Worm (Caenorhabditis elegans) whole organism, L4 larva: ENCODE data around the gene mlh-1.
A peak's percentile ranks its signal among the peaks of the same experiment; 100 is the strongest.

Source experiments
- F37D6.2 ChIP-seq: sonication (generic microtip); optimal IDR thresholded peaks from 2 replicates; lab custom pipeline; 2016; ENCODE audit warnings: mild to moderate bottlenecking, missing genetic modification characterization, missing compliant biosample characterization
- F44E2.7 ChIP-seq: fragments of 200-800 bp; sonication (Bioruptor generic); IDR thresholded peaks from 2 replicates; pipeline ENCODE4 v2.1.2; 2022; ENCODE audit warnings: missing genetic modification characterization, missing compliant biosample characterization
- T26A8.4 ChIP-seq: fragments of 200-800 bp; sonication (Bioruptor generic); IDR thresholded peaks from 2 replicates; pipeline ENCODE4 v1.3.6; 2022; ENCODE audit warnings: missing genetic modification characterization, missing compliant biosample characterization
- Y5F2A.4 ChIP-seq: fragments of 200-800 bp; sonication (Bioruptor generic); optimal IDR thresholded peaks from 2 replicates; lab custom pipeline; 2018; ENCODE audit warnings: mild to moderate bottlenecking, missing genetic modification characterization, missing compliant biosample characterization
- ZK337.2 ChIP-seq: fragments of 200-800 bp; sonication (Bioruptor generic); IDR thresholded peaks from 2 replicates; pipeline ENCODE4 v1.3.6; 2022; ENCODE audit warnings: missing genetic modification reagents, missing genetic modification characterization, missing compliant biosample characterization
- aly-2 ChIP-seq: sonication (generic microtip); optimal IDR thresholded peaks from 2 replicates; lab custom pipeline; 2018; ENCODE audit warnings: missing biosample characterization, missing genetic modification characterization
- ceh-82 ChIP-seq: sonication (generic microtip); optimal IDR thresholded peaks from 2 replicates; lab custom pipeline; 2017; ENCODE audit warnings: missing biosample characterization, missing genetic modification characterization
- daf-16 ChIP-seq, 3 experiments: sonication (generic microtip); optimal IDR thresholded peaks; 2 replicates each; lab custom pipeline; 2016 to 2017; ENCODE audit warnings: missing genetic modification characterization in 3 of 3, missing genetic modification reagents in 3 of 3, mild to moderate bottlenecking in 2 of 3, missing compliant biosample characterization in 2 of 3, missing biosample characterization in 1 of 3, moderate library complexity in 1 of 3
- daf-19 ChIP-seq: fragments of 200-800 bp; sonication (Bioruptor generic); conservative IDR thresholded peaks from 2 replicates; pipeline ENCODE4 v1.3.6; 2022; ENCODE audit warnings: missing genetic modification characterization, missing compliant biosample characterization
- dmd-6 ChIP-seq: fragments of 200-800 bp; sonication (Bioruptor generic); IDR thresholded peaks from 2 replicates; pipeline ENCODE4 v1.3.6; 2022; ENCODE audit warnings: missing genetic modification reagents, missing genetic modification characterization, missing compliant biosample characterization
- dpl-1 ChIP-seq: fragments of 150-350 bp; optimal IDR thresholded peaks from 2 replicates; lab custom pipeline; 2014; ENCODE audit warnings: missing biosample characterization, missing genetic modification reagents, missing genetic modification characterization
- dve-1 ChIP-seq: sonication (generic microtip); optimal IDR thresholded peaks from 2 replicates; lab custom pipeline; 2017; ENCODE audit warnings: antibody characterized with exemption, mild to moderate bottlenecking, missing genetic modification characterization, missing compliant biosample characterization; ENCODE audit not compliant: insufficient read depth
- egl-27 ChIP-seq: sonication (generic microtip); optimal IDR thresholded peaks from 3 replicates; lab custom pipeline; 2017; ENCODE audit warnings: missing biosample characterization, missing genetic modification reagents, missing genetic modification characterization
- fos-1 ChIP-seq: fragments of 150-350 bp; optimal IDR thresholded peaks from 2 replicates; lab custom pipeline; 2014; ENCODE audit warnings: missing biosample characterization, missing genetic modification characterization
- gei-8 ChIP-seq: fragments of 200-800 bp; sonication (Bioruptor generic); optimal IDR thresholded peaks from 2 replicates; lab custom pipeline; 2018; ENCODE audit warnings: mild to moderate bottlenecking, missing genetic modification characterization, missing compliant biosample characterization
- hlh-11 ChIP-seq: fragments of 200-800 bp; sonication (Bioruptor generic); optimal IDR thresholded peaks from 2 replicates; lab custom pipeline; 2018; ENCODE audit warnings: mild to moderate bottlenecking, missing genetic modification characterization, missing compliant biosample characterization
- hlh-30 ChIP-seq: sonication (generic microtip); optimal IDR thresholded peaks from 2 replicates; lab custom pipeline; 2017; ENCODE audit warnings: antibody characterized with exemption, mild to moderate bottlenecking, missing genetic modification characterization, missing compliant biosample characterization; ENCODE audit not compliant: insufficient read depth
- jun-1 ChIP-seq: fragments of 150-350 bp; optimal IDR thresholded peaks from 2 replicates; lab custom pipeline; 2014; ENCODE audit warnings: missing biosample characterization, missing genetic modification reagents, missing genetic modification characterization
- lin-13 ChIP-seq: fragments of 150-350 bp; optimal IDR thresholded peaks from 2 replicates; lab custom pipeline; 2014; ENCODE audit warnings: missing biosample characterization, missing genetic modification reagents, missing genetic modification characterization
- lin-29 ChIP-seq: fragments of 200-800 bp; sonication (Bioruptor generic); IDR thresholded peaks from 2 replicates; pipeline ENCODE4 v1.3.6; 2022; ENCODE audit warnings: missing genetic modification reagents, missing genetic modification characterization, missing compliant biosample characterization
- lin-38 ChIP-seq: fragments of 200-800 bp; sonication (Bioruptor generic); IDR thresholded peaks from 2 replicates; pipeline ENCODE4 v1.3.6; 2022; ENCODE audit warnings: missing genetic modification reagents, missing genetic modification characterization, missing compliant biosample characterization
- lir-3 ChIP-seq: sonication (generic microtip); optimal IDR thresholded peaks from 2 replicates; lab custom pipeline; 2016; ENCODE audit warnings: mild to moderate bottlenecking, missing genetic modification characterization, missing compliant biosample characterization
- lsy-2 ChIP-seq, 2 experiments: fragments of 150-350 bp in 1 of 2; sonication (generic microtip) in 1 of 2; optimal IDR thresholded peaks; 2 replicates each; lab custom pipeline; 2014 to 2017; ENCODE audit warnings: missing biosample characterization in 2 of 2, missing genetic modification characterization in 2 of 2
- mdl-1 ChIP-seq, 2 experiments: fragments of 150-350 bp in 1 of 2; sonication (generic microtip) in 1 of 2; optimal IDR thresholded peaks; 2 replicates each; lab custom pipeline; 2014 to 2017; ENCODE audit warnings: missing biosample characterization in 2 of 2, missing genetic modification characterization in 2 of 2
- mep-1 ChIP-seq: fragments of 150-350 bp; sonication (generic microtip); optimal IDR thresholded peaks from 3 replicates; lab custom pipeline; 2014; ENCODE audit warnings: missing biosample characterization, missing genetic modification characterization
- mxl-3 ChIP-seq: fragments of 200-800 bp; sonication (Bioruptor generic); optimal IDR thresholded peaks from 2 replicates; lab custom pipeline; 2018; ENCODE audit warnings: mild to moderate bottlenecking, missing genetic modification characterization, missing compliant biosample characterization
- nhr-10 ChIP-seq: fragments of 150-350 bp; optimal IDR thresholded peaks from 2 replicates; lab custom pipeline; 2014; ENCODE audit warnings: missing biosample characterization, missing genetic modification characterization
- nhr-11 ChIP-seq: fragments of 150-350 bp; optimal IDR thresholded peaks from 2 replicates; lab custom pipeline; 2014; ENCODE audit warnings: missing biosample characterization, missing genetic modification characterization
- nhr-28 ChIP-seq: fragments of 150-350 bp; optimal IDR thresholded peaks from 2 replicates; lab custom pipeline; 2014; ENCODE audit warnings: missing biosample characterization, missing genetic modification characterization
- nhr-48 ChIP-seq: sonication (generic microtip); optimal IDR thresholded peaks from 2 replicates; lab custom pipeline; 2016; ENCODE audit warnings: mild to moderate bottlenecking, missing genetic modification characterization, missing compliant biosample characterization
- nhr-76 ChIP-seq: fragments of 150-350 bp; optimal IDR thresholded peaks from 2 replicates; lab custom pipeline; 2014; ENCODE audit warnings: missing biosample characterization, missing genetic modification characterization
- nhr-77 ChIP-seq: fragments of 150-350 bp; optimal IDR thresholded peaks from 2 replicates; lab custom pipeline; 2014; ENCODE audit warnings: missing biosample characterization, missing genetic modification characterization
- pha-4 ChIP-seq, 2 experiments: fragments of 150-350 bp in 1 of 2; fragments of 200-800 bp in 1 of 2; sonication (Bioruptor generic) in 1 of 2; IDR thresholded peaks in 1 of 2; optimal IDR thresholded peaks in 1 of 2; 2 replicates each; pipeline versions ENCODE4 v1.3.6 to Lab custom; 2014 to 2022; ENCODE audit warnings: missing genetic modification characterization in 2 of 2, missing genetic modification reagents in 2 of 2, missing biosample characterization in 1 of 2, missing compliant biosample characterization in 1 of 2
- pqm-1 ChIP-seq: sonication (generic microtip); optimal IDR thresholded peaks from 2 replicates; lab custom pipeline; 2017; ENCODE audit warnings: missing biosample characterization, missing genetic modification characterization
- skn-1 ChIP-seq: fragments of 150-350 bp; optimal IDR thresholded peaks from 2 replicates; lab custom pipeline; 2014; ENCODE audit warnings: missing biosample characterization, missing genetic modification characterization
- snpc-1.2 ChIP-seq: fragments of 200-800 bp; sonication (Bioruptor generic); IDR thresholded peaks from 2 replicates; pipeline ENCODE4 v1.3.6; 2022; ENCODE audit warnings: missing genetic modification reagents, missing genetic modification characterization, missing compliant biosample characterization
- snpc-4 ChIP-seq: fragments of 150-350 bp; optimal IDR thresholded peaks from 2 replicates; lab custom pipeline; 2014; ENCODE audit warnings: missing biosample characterization, missing genetic modification characterization
- spr-3 ChIP-seq: fragments of 200-800 bp; sonication (Bioruptor generic); optimal IDR thresholded peaks from 2 replicates; lab custom pipeline; 2018; ENCODE audit warnings: mild to moderate bottlenecking, missing genetic modification characterization, missing compliant biosample characterization
- unc-39 ChIP-seq: sonication (generic microtip); optimal IDR thresholded peaks from 2 replicates; lab custom pipeline; 2017; ENCODE audit warnings: missing biosample characterization, missing genetic modification characterization
- unc-62 ChIP-seq, 3 experiments: fragments of 150-350 bp in 1 of 3; sonication (generic microtip); optimal IDR thresholded peaks in 2 of 3; peaks in 1 of 3; 1 replicate in 1 of 3; 2 replicates in 2 of 3; lab custom pipeline; 2014 to 2017; ENCODE audit warnings: missing biosample characterization in 3 of 3, missing genetic modification characterization in 3 of 3, missing genetic modification reagents in 3 of 3, missing genotype in 1 of 3
- zfp-2 ChIP-seq: sonication (generic microtip); optimal IDR thresholded peaks from 2 replicates; lab custom pipeline; 2016; ENCODE audit warnings: mild to moderate bottlenecking, missing genetic modification characterization, missing compliant biosample characterization
- zip-2 ChIP-seq: fragments of 150-350 bp; optimal IDR thresholded peaks from 2 replicates; lab custom pipeline; 2014; ENCODE audit warnings: missing biosample characterization, missing genetic modification characterization
- ztf-7 ChIP-seq: fragments of 150-350 bp; optimal IDR thresholded peaks from 2 replicates; lab custom pipeline; 2014; ENCODE audit warnings: missing biosample characterization, missing genetic modification characterization

The mlh-1 gene

ce11 chrIII:13544593-13544992 lies 30.2 kb upstream of the mlh-1 start (continued):
- no peak for TF ChIP-seq T26A8.4
- TF ChIP-seq dmd-6: peak; percentile 82
- TF ChIP-seq, all 104 proteins: peak for 26

- no peak for TF ChIP-seq nhr-11
- no peak for TF ChIP-seq pha-4 (GFP tag; IDR thresholded peaks at IDR 0.05; lab: Robert Waterston, UW)
- TF ChIP-seq pha-4 (tag; optimal IDR thresholded peaks at IDR 0.05; lab: Kevin White, UChicago): no peak
- TF ChIP-seq skn-1 (tag; lab: Kevin White, UChicago): no peak
- TF ChIP-seq lsy-2 (tag; optimal IDR thresholded peaks at IDR 0.05; lab: Kevin White, UChicago): no peak
- no peak for TF ChIP-seq ZK337.2 (GFP tag; lab: Robert Waterston, UW)
- TF ChIP-seq spr-3 (GFP tag; lab: Kevin White, UChicago): no peak
- no peak for TF ChIP-seq jun-1 (tag; lab: Kevin White, UChicago)
- TF ChIP-seq lin-29 (GFP tag; lab: Robert Waterston, UW): no peak
- TF ChIP-seq dmd-6: no peak
- TF ChIP-seq F44E2.7 (GFP tag; lab: Robert Waterston, UW): no peak
- TF ChIP-seq fos-1 (tag; lab: Kevin White, UChicago): no peak
- TF ChIP-seq egl-27: no peak
- TF ChIP-seq Y5F2A.4 (GFP tag; lab: Kevin White, UChicago): no peak
- TF ChIP-seq dpl-1 (GFP tag; lab: Kevin White, UChicago): no peak
- no peak for TF ChIP-seq zfp-2 (tag; lab: Kevin White, UChicago)
Measured at ce11 chrIII:13543434-13543833, 29.1 kb upstream of the mlh-1 start, which contains the start of gene acs-5. Gene acs-5 (minus strand): TSS chrIII:13543534.

ce11 chrIII:13542458-13542857 lies 28.1 kb upstream of the mlh-1 start:
- TF ChIP-seq unc-39 (tag; lab: Kevin White, UChicago) (no peak), mxl-3 (GFP tag; lab: Kevin White, UChicago) (peak; percentile 46), nhr-77 (tag; lab: Kevin White, UChicago) (peak; percentile 21), zip-2 (tag; lab: Kevin White, UChicago) (no peak), snpc-1.2 (GFP tag; lab: Robert Waterston, UW) (no peak), unc-62 (GFP tag; optimal IDR thresholded peaks at IDR 0.05 in 1 of 2; lab: Kevin White, UChicago) (peak in 1 of 2 experiments; percentile 82), unc-62 (tag; optimal IDR thresholded peaks at IDR 0.05; lab: Kevin White, UChicago) (no peak), dmd-6 (peak; percentile 62), nhr-76 (tag; lab: Kevin White, UChicago) (no peak), daf-19 (no peak), mdl-1 (tag; optimal IDR thresholded peaks at IDR 0.05; lab: Kevin White, UChicago) (peak in 1 of 2 experiments; percentile 5), daf-16 (GFP tag; optimal IDR thresholded peaks at IDR 0.05; lab: Kevin White, UChicago) (no peak), daf-16 (tag; optimal IDR thresholded peaks at IDR 0.05; lab: Kevin White, UChicago) (peak; percentile 32), nhr-10 (peak; percentile 49), hlh-11 (tag; lab: Kevin White, UChicago) (peak; percentile 70), lir-3 (tag; lab: Kevin White, UChicago) (no peak), mep-1 (tag; lab: Kevin White, UChicago) (peak; percentile 26), nhr-48 (peak; percentile 17), pqm-1 (tag; lab: Kevin White, UChicago) (peak; percentile 46), dve-1 (peak; percentile 24), ceh-82 (tag; lab: Kevin White, UChicago) (no peak), lin-38 (GFP tag; lab: Robert Waterston, UW) (peak; percentile 21; the same call in 1 of the 2 replicates), F37D6.2 (tag; lab: Kevin White, UChicago) (no peak), lin-13 (GFP tag; lab: Kevin White, UChicago) (peak; percentile 33), aly-2 (no peak), gei-8 (GFP tag; lab: Kevin White, UChicago) (no peak), nhr-28 (tag; lab: Kevin White, UChicago) (peak; percentile 79), ztf-7 (no peak), snpc-4 (tag; lab: Kevin White, UChicago) (no peak), hlh-30 (tag; lab: Kevin White, UChicago) (peak; percentile 17)
